Fruit fly (Drosophila melanogaster) whole organism, adult: ENCODE results near the gene Pdhb.

Experiments
- CG11617 ChIP-seq: fragments of 200-800 bp; sonication (Bioruptor generic); optimal IDR thresholded peaks from 2 replicates; lab custom pipeline; 2017; ENCODE audit warnings: mild to moderate bottlenecking, missing biosample characterization, missing genetic modification reagents, missing genetic modification characterization
- CG12768 ChIP-seq: fragments of 200-800 bp; sonication (Bioruptor generic); optimal IDR thresholded peaks from 2 replicates; lab custom pipeline; 2017; ENCODE audit warnings: missing biosample characterization, missing genetic modification characterization, mild to moderate bottlenecking, moderate library complexity, missing genetic modification reagents
- CG14711 ChIP-seq: fragments of 200-800 bp; sonication (Bioruptor generic); optimal IDR thresholded peaks from 2 replicates; lab custom pipeline; 2018; ENCODE audit warnings: missing biosample characterization, mild to moderate bottlenecking, missing genetic modification characterization, moderate library complexity
- CG1620 ChIP-seq: fragments of 200-800 bp; sonication (Bioruptor generic); optimal IDR thresholded peaks from 2 replicates; lab custom pipeline; 2016; ENCODE audit warnings: missing biosample characterization, missing genetic modification characterization
- CG33017 ChIP-seq: fragments of 200-800 bp; sonication (Bioruptor generic); optimal IDR thresholded peaks from 2 replicates; lab custom pipeline; 2018; ENCODE audit warnings: missing biosample characterization, mild to moderate bottlenecking, missing genetic modification characterization, moderate library complexity
- CG5204 ChIP-seq: fragments of 200-800 bp; sonication (Bioruptor generic); optimal IDR thresholded peaks from 2 replicates; lab custom pipeline; 2016; ENCODE audit warnings: missing biosample characterization, missing genetic modification characterization
- CG7045 ChIP-seq: fragments of 200-800 bp; sonication (Bioruptor generic); optimal IDR thresholded peaks from 2 replicates; lab custom pipeline; 2017; ENCODE audit warnings: missing biosample characterization, mild to moderate bottlenecking, missing genetic modification characterization
- CG7101 ChIP-seq: fragments of 200-800 bp; sonication (Bioruptor generic); optimal IDR thresholded peaks from 2 replicates; lab custom pipeline; 2018; ENCODE audit warnings: missing biosample characterization, mild to moderate bottlenecking, missing genetic modification characterization, moderate library complexity
- Clk ChIP-seq: fragments of 200-800 bp; sonication (Bioruptor generic); optimal IDR thresholded peaks from 2 replicates; lab custom pipeline; 2017; ENCODE audit warnings: missing biosample characterization, missing genetic modification characterization
- Crg-1 ChIP-seq: fragments of 200-800 bp; sonication (Bioruptor generic); optimal IDR thresholded peaks from 2 replicates; lab custom pipeline; 2016; ENCODE audit warnings: missing biosample characterization, missing genetic modification characterization
- Hr96 ChIP-seq: fragments of 200-800 bp; sonication (Bioruptor generic); optimal IDR thresholded peaks from 2 replicates; lab custom pipeline; 2016; ENCODE audit warnings: missing biosample characterization, missing genetic modification characterization
- Mnt ChIP-seq: fragments of 200-800 bp; sonication (Bioruptor generic); optimal IDR thresholded peaks from 2 replicates; lab custom pipeline; 2016; ENCODE audit warnings: missing biosample characterization, mild to moderate bottlenecking, missing genetic modification characterization
- bab1 ChIP-seq: fragments of 200-800 bp; sonication (Bioruptor generic); optimal IDR thresholded peaks from 3 replicates; lab custom pipeline; 2019; ENCODE audit warnings: missing biosample characterization, mild to moderate bottlenecking, missing genetic modification characterization, moderate library complexity
- cic ChIP-seq: fragments of 200-800 bp; sonication (Bioruptor generic); optimal IDR thresholded peaks from 2 replicates; lab custom pipeline; 2017; ENCODE audit warnings: missing biosample characterization, mild to moderate bottlenecking, missing genetic modification characterization, moderate library complexity
- cnc ChIP-seq, 2 experiments: fragments of >200 bp; optimal IDR thresholded peaks; 2 replicates each; lab custom pipeline; 2017
- kay ChIP-seq: fragments of 200-800 bp; sonication (Bioruptor generic); peaks from one replicate; lab custom pipeline; 2016; ENCODE audit warnings: missing biosample characterization, missing genetic modification characterization, borderline replicate concordance
- ovo ChIP-seq: fragments of 200-800 bp; sonication (Bioruptor generic); optimal IDR thresholded peaks from 2 replicates; lab custom pipeline; 2016; ENCODE audit warnings: missing biosample characterization, missing genetic modification characterization
- pad ChIP-seq: fragments of 200-800 bp; sonication (Bioruptor generic); optimal IDR thresholded peaks from 3 replicates; lab custom pipeline; 2017; ENCODE audit warnings: missing biosample characterization, missing genetic modification characterization, mild to moderate bottlenecking, moderate library complexity, missing genetic modification reagents
- tj ChIP-seq: fragments of 200-800 bp; sonication (Bioruptor generic); optimal IDR thresholded peaks from 3 replicates; lab custom pipeline; 2017; ENCODE audit warnings: missing biosample characterization, mild to moderate bottlenecking, missing genetic modification characterization, moderate library complexity
- toe ChIP-seq: fragments of 200-800 bp; sonication (Bioruptor generic); optimal IDR thresholded peaks from 2 replicates; lab custom pipeline; 2016; ENCODE audit warnings: missing biosample characterization, missing genetic modification characterization

Pdhb gene

DNA sequence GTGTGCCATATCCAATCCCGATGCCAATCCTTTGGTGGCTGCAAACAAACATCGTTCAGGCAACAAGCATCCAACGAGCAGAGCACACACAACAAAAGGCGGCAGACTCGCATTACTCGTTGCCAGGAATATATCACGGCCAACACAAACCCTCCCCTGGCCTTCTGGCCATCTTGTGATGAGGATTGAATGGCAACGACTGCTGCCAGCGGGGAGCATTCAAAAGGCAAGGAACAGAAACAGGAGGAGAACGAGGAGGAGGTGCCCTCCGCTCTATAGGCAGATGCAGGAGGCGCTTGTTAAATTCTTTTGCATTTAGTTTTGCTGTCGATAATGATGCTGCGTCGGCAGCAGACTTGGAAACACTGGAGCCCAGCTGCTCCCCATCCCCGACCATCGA, 17.3 kb upstream of the Pdhb start:
- TF ChIP-seq Clk (no peak), CG1620 (no peak), CG14711 (tag; lab: Kevin White, UChicago) (no peak), ovo (GFP tag; lab: Kevin White, UChicago) (no peak), bab1 (GFP tag; lab: Kevin White, UChicago) (no peak), CG5204 (GFP tag; lab: Kevin White, UChicago) (no peak), cic (GFP tag; lab: Kevin White, UChicago) (no peak), CG7101 (no peak), CG12768 (no peak)

DNA sequence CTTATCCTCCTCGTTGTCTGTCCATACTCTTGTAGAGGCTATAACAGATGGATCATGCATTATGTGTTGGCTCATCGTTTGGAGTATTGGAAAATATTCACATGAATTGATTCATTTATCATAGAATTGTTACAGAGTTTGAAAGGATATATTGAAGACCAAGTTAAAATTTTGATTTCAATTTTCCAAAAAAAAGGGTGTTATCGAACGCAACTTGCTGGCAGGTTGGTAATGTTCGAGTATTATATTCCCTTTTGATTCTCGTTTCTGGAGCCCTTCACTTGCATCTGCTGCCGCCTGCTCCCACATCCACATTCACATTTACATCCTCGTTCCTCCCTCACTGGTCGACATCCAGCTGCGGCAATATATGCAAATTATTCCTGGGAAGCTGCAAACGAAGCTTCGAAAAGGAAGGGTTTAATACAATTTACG, 16.8 kb upstream of the Pdhb start:
- TF ChIP-seq Crg-1: no peak
- TF ChIP-seq Clk: no peak

DNA sequence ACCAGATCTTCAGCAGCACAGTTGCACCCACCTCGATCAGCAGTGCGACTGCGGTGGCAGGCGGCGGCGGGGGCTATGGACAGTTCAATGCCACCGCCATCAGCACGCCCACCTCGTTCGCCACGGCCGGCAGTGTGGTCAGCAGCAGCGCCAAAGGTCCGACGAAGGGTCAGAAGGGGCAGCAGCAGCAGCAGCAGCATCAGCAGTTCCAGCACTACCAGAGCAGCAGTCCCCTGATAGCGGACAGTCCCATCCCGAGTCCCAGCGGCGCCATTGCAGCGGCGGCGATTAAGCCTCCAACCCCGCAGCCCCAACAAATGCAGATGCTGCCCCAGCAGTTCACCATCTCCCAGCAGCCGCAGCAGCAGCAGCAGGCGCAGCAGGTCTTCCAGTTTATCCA, 14.8 kb upstream of the Pdhb start:
- TF ChIP-seq pad (GFP tag; lab: Kevin White, UChicago) (no peak), Hr96 (GFP tag; lab: Kevin White, UChicago) (no peak), Crg-1 (no peak), CG33017 (tag; lab: Kevin White, UChicago) (no peak), Clk (no peak), CG7045 (GFP tag; lab: Kevin White, UChicago) (no peak), cnc (optimal IDR thresholded peaks at IDR 0.05; lab: Kevin White, UChicago) (no peak), CG12768 (no peak), CG1620 (no peak), cic (GFP tag; lab: Kevin White, UChicago) (no peak), CG11617 (GFP tag; lab: Kevin White, UChicago) (no peak), CG7101 (no peak), CG14711 (tag; lab: Kevin White, UChicago) (no peak), toe (GFP tag; lab: Kevin White, UChicago) (no peak), bab1 (GFP tag; lab: Kevin White, UChicago) (no peak), ovo (GFP tag; lab: Kevin White, UChicago) (no peak), CG5204 (GFP tag; lab: Kevin White, UChicago) (no peak)

DNA sequence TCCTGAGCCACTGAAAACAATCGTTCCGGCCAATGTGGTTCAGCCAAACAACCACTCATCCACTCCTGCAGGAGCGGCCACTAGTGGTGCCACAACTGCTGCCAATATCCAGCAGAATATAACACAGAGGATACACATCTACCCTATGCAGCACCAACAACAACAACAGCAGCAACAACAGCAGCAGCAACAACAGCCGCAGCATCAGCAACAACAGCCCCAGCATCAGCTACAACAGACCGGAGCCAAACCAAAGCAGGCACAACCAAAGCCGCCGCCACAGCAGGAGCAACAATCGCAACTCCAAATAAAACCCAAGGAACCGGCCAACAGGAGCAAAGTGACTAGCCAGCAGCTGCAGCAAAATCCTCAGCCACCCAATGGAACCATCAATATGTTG, 9.6 kb upstream of the Pdhb start:
- TF ChIP-seq CG7045 (GFP tag; lab: Kevin White, UChicago) (no peak), toe (GFP tag; lab: Kevin White, UChicago) (no peak), cnc (optimal IDR thresholded peaks at IDR 0.05; lab: Kevin White, UChicago) (no peak), CG14711 (tag; lab: Kevin White, UChicago) (no peak), Hr96 (GFP tag; lab: Kevin White, UChicago) (no peak), tj (GFP tag; lab: Kevin White, UChicago) (no peak), ovo (GFP tag; lab: Kevin White, UChicago) (no peak), cic (GFP tag; lab: Kevin White, UChicago) (no peak), Clk (no peak), CG12768 (no peak), CG11617 (GFP tag; lab: Kevin White, UChicago) (no peak), CG7101 (no peak), pad (GFP tag; lab: Kevin White, UChicago) (no peak), Crg-1 (no peak)

DNA sequence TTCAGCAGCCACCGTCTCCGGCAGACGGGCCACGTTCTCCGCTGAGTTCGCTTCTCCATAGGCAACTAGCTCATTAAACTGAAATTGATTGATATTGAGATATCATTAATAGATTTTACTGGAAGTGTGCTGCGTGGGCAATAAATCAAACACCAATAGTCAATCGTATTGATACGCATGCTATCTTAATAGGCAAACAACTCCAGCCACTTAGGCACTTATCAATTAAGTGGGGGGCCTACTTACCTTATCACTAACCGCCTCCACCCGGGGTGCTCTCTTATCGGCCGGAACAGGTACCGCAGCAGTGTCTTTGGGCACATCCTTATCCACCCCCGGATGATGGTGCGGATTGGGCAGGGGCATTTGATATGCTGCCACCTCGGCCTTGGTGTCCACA, 1.1 kb upstream of the Pdhb start:
- TF ChIP-seq CG7101: no peak
- TF ChIP-seq pad (GFP tag; lab: Kevin White, UChicago): no peak
- TF ChIP-seq toe (GFP tag; lab: Kevin White, UChicago): no peak
- TF ChIP-seq CG33017 (tag; lab: Kevin White, UChicago): peak; percentile 9
- peak; percentile 60 for TF ChIP-seq cic (GFP tag; lab: Kevin White, UChicago)
- no peak for TF ChIP-seq Crg-1

DNA sequence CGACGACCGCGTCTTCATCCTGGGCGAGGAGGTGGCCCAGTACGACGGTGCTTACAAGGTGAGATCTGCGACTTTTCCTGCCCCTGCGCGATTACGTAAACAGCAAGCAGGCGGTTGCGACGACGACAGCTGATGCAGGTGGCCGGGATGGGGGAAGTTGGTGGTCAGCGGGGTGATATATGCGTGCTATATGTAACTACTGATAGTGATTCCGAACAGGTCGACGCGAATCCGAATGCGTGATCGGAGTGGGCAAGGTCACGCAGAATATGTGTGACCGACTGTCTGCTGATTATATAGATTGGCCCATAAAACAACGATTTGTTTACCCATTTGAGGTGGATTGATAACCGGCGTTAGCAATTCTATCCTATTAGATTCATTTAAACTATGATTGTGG, 521 bp downstream of the Pdhb start:
- no peak for TF ChIP-seq Crg-1
- TF ChIP-seq CG14711 (tag; lab: Kevin White, UChicago): no peak

DNA sequence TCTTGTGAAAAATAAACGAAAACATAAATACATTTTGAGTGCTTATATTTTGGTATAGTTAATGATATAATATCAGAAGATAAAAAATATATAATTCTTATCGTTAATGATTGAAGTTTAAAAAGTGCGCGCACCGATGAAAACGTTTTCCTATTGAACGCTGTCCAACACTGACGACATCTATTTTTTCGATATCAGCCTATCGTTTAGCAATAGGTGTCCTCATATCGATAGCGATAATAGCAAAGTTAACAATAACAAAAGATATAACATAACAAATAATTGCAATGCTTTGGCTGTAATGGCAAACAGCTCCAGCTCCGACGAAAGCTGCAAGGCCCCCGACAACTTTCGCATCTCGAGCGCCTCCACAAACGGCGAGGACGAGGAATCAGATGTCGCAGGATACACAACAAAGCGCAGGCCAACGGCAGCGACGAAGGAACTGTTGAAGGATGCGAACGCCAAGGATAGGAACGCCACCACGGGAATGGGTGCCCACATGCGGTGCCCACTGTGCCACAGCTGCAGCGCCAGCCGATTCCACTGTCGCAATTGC, 3.4 kb downstream of the Pdhb start, which contains the start of gene Atg14:
Atg14 (plus strand) TSS at position 225 of the 559 bp plus-strand sequence.
- no peak for TF ChIP-seq CG5204 (GFP tag; lab: Kevin White, UChicago)
- peak; percentile 52 for TF ChIP-seq pad (GFP tag; lab: Kevin White, UChicago)
- TF ChIP-seq CG33017 (tag; lab: Kevin White, UChicago): peak; percentile 12
- peak; percentile 37 for TF ChIP-seq cic (GFP tag; lab: Kevin White, UChicago)
- TF ChIP-seq Clk: no peak
- TF ChIP-seq CG1620: peak; percentile 12
- no peak for TF ChIP-seq kay (GFP tag; lab: Kevin White, UChicago)
- peak; percentile 34 for TF ChIP-seq CG14711 (tag; lab: Kevin White, UChicago)
- TF ChIP-seq Mnt (GFP tag; lab: Kevin White, UChicago): peak; percentile 58
- TF ChIP-seq CG11617 (GFP tag; lab: Kevin White, UChicago): no peak
- TF ChIP-seq Hr96 (GFP tag; lab: Kevin White, UChicago): peak; percentile 40
- peak; percentile 40 for TF ChIP-seq Crg-1
- TF ChIP-seq bab1 (GFP tag; lab: Kevin White, UChicago): peak; percentile 47
- TF ChIP-seq CG7101: peak; percentile 57
- no peak for TF ChIP-seq tj (GFP tag; lab: Kevin White, UChicago)
- TF ChIP-seq CG12768: peak; percentile 44
